Worm (Caenorhabditis elegans): ENCODE data around the gene Y22D7AL.10.

- no peak for TF ChIP-seq dao-5 (tag; optimal IDR thresholded peaks at IDR 0.05)
- no peak for TF ChIP-seq W03F9.2 (tag; optimal IDR thresholded peaks at IDR 0.05)
- no peak for TF ChIP-seq him-1 (tag; optimal IDR thresholded peaks at IDR 0.05)
Measured at ce11 chrIII:1579001-1579400, 39.7 kb downstream of the Y22D7AL.10 start.
